Fruit fly (Drosophila melanogaster): ENCODE data around the gene CG7950.
A peak's percentile ranks its signal among the peaks of the same experiment; 100 is the strongest.

CG7950 gene

dm6 chr3R:30076088-30076487 is 19.4 kb downstream of the CG7950 start (continued):
- peak; percentile 63 for TF ChIP-seq Med (GFP tag)
- no peak for TF ChIP-seq CG9609 (GFP tag; optimal IDR thresholded peaks at IDR 0.05)
- TF ChIP-seq CG2712 (tag; optimal IDR thresholded peaks at IDR 0.05): peak; percentile 31
- 0 out of 3 replicates have a peak, but pooled peaks have one; percentile 13 for TF ChIP-seq dysf (GFP tag; IDR thresholded peaks at IDR 0.05)
- peak; percentile 41 for TF ChIP-seq Sox102F (GFP tag; optimal IDR thresholded peaks at IDR 0.05)
- peak; percentile 17 for TF ChIP-seq CG4424 (GFP tag; optimal IDR thresholded peaks at IDR 0.05)
- TF ChIP-seq CG17328 (GFP tag; IDR thresholded peaks at IDR 0.05): 0 out of 2 replicates have a peak, but pooled peaks have one; percentile 9
- TF ChIP-seq knrl (GFP tag; IDR thresholded peaks at IDR 0.05; ENCODE audit: partially characterized antibody): no peak
- 0 out of 2 replicates have a peak, but pooled peaks have one; percentile 25 for TF ChIP-seq CG6689 (GFP tag; IDR thresholded peaks at IDR 0.05)
- peak; percentile 22; the same call in 1 of the 3 replicates for TF ChIP-seq ci (GFP tag; IDR thresholded peaks at IDR 0.05)
- no peak for TF ChIP-seq Doc2 (GFP tag; IDR thresholded peaks at IDR 0.05)
- no peak for TF ChIP-seq prd (optimal IDR thresholded peaks at IDR 0.05)
- peak; percentile 47; the same call in 1 of the 3 replicates for TF ChIP-seq prd (GFP tag; IDR thresholded peaks at IDR 0.05)
- TF ChIP-seq CG10209 (GFP tag; optimal IDR thresholded peaks at IDR 0.05): no peak
- peak; percentile 25 for TF ChIP-seq dmrt11E (tag; optimal IDR thresholded peaks at IDR 0.05)
- peak; percentile 49 for TF ChIP-seq gem (tag; optimal IDR thresholded peaks at IDR 0.05)
- peak; percentile 2 for TF ChIP-seq nmo (GFP tag; optimal IDR thresholded peaks at IDR 0.05)
- TF ChIP-seq cg (GFP tag; optimal IDR thresholded peaks at IDR 0.05): no peak
- TF ChIP-seq zfh2 (GFP tag; optimal IDR thresholded peaks at IDR 0.05): no peak
- peak; percentile 17; the same call in 1 of the 2 replicates for TF ChIP-seq inv (GFP tag; IDR thresholded peaks at IDR 0.05; ENCODE audit: partially characterized antibody)
- TF ChIP-seq bsh (GFP tag; optimal IDR thresholded peaks at IDR 0.05): peak; percentile 4 to 47
- TF ChIP-seq lilli (GFP tag; optimal IDR thresholded peaks at IDR 0.05): no peak
- TF ChIP-seq nerfin-2 (GFP tag; IDR thresholded peaks at IDR 0.05; ENCODE audit: partially characterized antibody): no peak
- TF ChIP-seq sens (GFP tag): peak; percentile 67
- TF ChIP-seq CG14710 (tag; optimal IDR thresholded peaks at IDR 0.05): peak; percentile 5
- TF ChIP-seq D (optimal IDR thresholded peaks at IDR 0.05): no peak
- peak; percentile 8 for TF ChIP-seq D (GFP tag; optimal IDR thresholded peaks at IDR 0.05)
- peak; percentile 26; the same call in 1 of the 2 replicates for TF ChIP-seq CG10366 (GFP tag; IDR thresholded peaks at IDR 0.05)
- TF ChIP-seq CG10979 (tag; optimal IDR thresholded peaks at IDR 0.05): peak; percentile 34
- TF ChIP-seq tin (GFP tag; optimal IDR thresholded peaks at IDR 0.05): peak; percentile 13
- TF ChIP-seq sim (GFP tag; IDR thresholded peaks at IDR 0.05): no peak
- TF ChIP-seq Atf6 (GFP tag; IDR thresholded peaks at IDR 0.05): 0 out of 2 replicates have a peak, but pooled peaks have one; percentile 11

dm6 chr3R:30083215-30083614 is 26.6 kb downstream of the CG7950 start:
- TF ChIP-seq CG13287 (GFP tag; IDR thresholded peaks at IDR 0.05; ENCODE audit: partially characterized antibody) (no peak), inv (GFP tag; IDR thresholded peaks at IDR 0.05; ENCODE audit: partially characterized antibody) (no peak), H2.0 (GFP tag; IDR thresholded peaks at IDR 0.05) (no peak), lbe (GFP tag; optimal IDR thresholded peaks at IDR 0.05) (no peak), ase (GFP tag; IDR thresholded peaks at IDR 0.05) (no peak), dpn (GFP tag; optimal IDR thresholded peaks at IDR 0.05) (no peak), Blimp-1 (GFP tag; optimal IDR thresholded peaks at IDR 0.05) (peak; percentile 40), tll (GFP tag; optimal IDR thresholded peaks at IDR 0.05) (no peak), CG18476 (GFP tag; optimal IDR thresholded peaks at IDR 0.05) (no peak), CG3407 (GFP tag; optimal IDR thresholded peaks at IDR 0.05) (no peak), vnd (GFP tag; IDR thresholded peaks at IDR 0.05; ENCODE audit: partially characterized antibody) (no peak), sd (tag; optimal IDR thresholded peaks at IDR 0.05) (no peak), CG7963 (GFP tag; IDR thresholded peaks at IDR 0.05; ENCODE audit: partially characterized antibody) (no peak), CG4854 (GFP tag; optimal IDR thresholded peaks at IDR 0.05) (no peak), hbn (GFP tag; IDR thresholded peaks at IDR 0.05; ENCODE audit: partially characterized antibody) (no peak), CG11093 (GFP tag; IDR thresholded peaks at IDR 0.05) (no peak), CG2129 (GFP tag; IDR thresholded peaks at IDR 0.05; ENCODE audit: partially characterized antibody) (no peak), Xbp1 (GFP tag; optimal IDR thresholded peaks at IDR 0.05) (peak; percentile 15), shn (GFP tag; optimal IDR thresholded peaks at IDR 0.05) (no peak), CG8290 (GFP tag; optimal IDR thresholded peaks at IDR 0.05) (no peak), CG8290 (tag; optimal IDR thresholded peaks at IDR 0.05) (peak in 1 of 2 experiments; percentile 4)
